Worm (Caenorhabditis elegans) whole organism, L2 larva: ENCODE results near the gene flp-1.

Experiments
- C34F6.9 ChIP-seq: fragments of 150-350 bp; optimal IDR thresholded peaks from 2 replicates; lab custom pipeline; 2014; ENCODE audit warnings: missing biosample characterization, missing genetic modification characterization
- F13H6.1 ChIP-seq: sonication (generic microtip); optimal IDR thresholded peaks from 2 replicates; lab custom pipeline; 2016; ENCODE audit warnings: missing genetic modification characterization, missing compliant biosample characterization
- R02D3.7 ChIP-seq: fragments of 150-350 bp; optimal IDR thresholded peaks from 2 replicates; lab custom pipeline; 2014; ENCODE audit warnings: missing biosample characterization, missing genetic modification characterization
- Y55F3AM.14 ChIP-seq: fragments of 200-800 bp; sonication (Bioruptor generic); optimal IDR thresholded peaks from 2 replicates; lab custom pipeline; 2018; ENCODE audit warnings: mild to moderate bottlenecking, missing genetic modification characterization, missing compliant biosample characterization
- alr-1 ChIP-seq: fragments of 150-350 bp; optimal IDR thresholded peaks from 2 replicates; lab custom pipeline; 2014; ENCODE audit warnings: missing biosample characterization, missing genetic modification characterization
- aly-2 ChIP-seq: fragments of 150-350 bp; optimal IDR thresholded peaks from 2 replicates; lab custom pipeline; 2014; ENCODE audit warnings: missing biosample characterization, missing genetic modification characterization
- blmp-1 ChIP-seq: sonication (generic microtip); optimal IDR thresholded peaks from 2 replicates; lab custom pipeline; 2017; ENCODE audit warnings: missing genetic modification characterization, mild to moderate bottlenecking, missing compliant biosample characterization, antibody characterized with exemption, moderate library complexity; ENCODE audit not compliant: insufficient read depth
- ceh-16 ChIP-seq: fragments of 150-350 bp; optimal IDR thresholded peaks from 2 replicates; lab custom pipeline; 2014; ENCODE audit warnings: missing biosample characterization, missing genetic modification characterization
- ceh-82 ChIP-seq: fragments of 150-350 bp; optimal IDR thresholded peaks from 2 replicates; lab custom pipeline; 2014; ENCODE audit warnings: missing biosample characterization, missing genetic modification characterization
- crh-2 ChIP-seq: sonication (generic microtip); optimal IDR thresholded peaks from 2 replicates; lab custom pipeline; 2017; ENCODE audit warnings: missing biosample characterization, missing genetic modification characterization
- dmd-4 ChIP-seq: sonication (generic microtip); optimal IDR thresholded peaks from 2 replicates; lab custom pipeline; 2017; ENCODE audit warnings: missing biosample characterization, missing genetic modification characterization
- egl-27 ChIP-seq: sonication (generic microtip); optimal IDR thresholded peaks from 3 replicates; lab custom pipeline; 2017; ENCODE audit warnings: missing biosample characterization, missing genetic modification reagents, missing genetic modification characterization
- elt-1 ChIP-seq: fragments of 150-350 bp; optimal IDR thresholded peaks from 2 replicates; lab custom pipeline; 2014; ENCODE audit warnings: missing biosample characterization, missing genetic modification characterization
- elt-3 ChIP-seq: sonication (generic microtip); optimal IDR thresholded peaks from 2 replicates; lab custom pipeline; 2017; ENCODE audit warnings: missing biosample characterization, missing genetic modification characterization
- fos-1 ChIP-seq: fragments of 150-350 bp; optimal IDR thresholded peaks from 2 replicates; lab custom pipeline; 2014; ENCODE audit warnings: missing biosample characterization, missing genetic modification characterization
- gmeb-1 ChIP-seq: fragments of 150-350 bp; optimal IDR thresholded peaks from 2 replicates; lab custom pipeline; 2014; ENCODE audit warnings: missing biosample characterization, missing genetic modification characterization
- lin-13 ChIP-seq: fragments of 150-350 bp; optimal IDR thresholded peaks from 2 replicates; lab custom pipeline; 2014; ENCODE audit warnings: missing biosample characterization, missing genetic modification reagents, missing genetic modification characterization
- lsy-2 ChIP-seq, 2 experiments: fragments of 150-350 bp in 1 of 2; sonication (generic microtip) in 1 of 2; optimal IDR thresholded peaks; 2 replicates each; lab custom pipeline; 2014 to 2017; ENCODE audit warnings: missing biosample characterization in 2 of 2, missing genetic modification characterization in 2 of 2
- mab-5 ChIP-seq: fragments of 150-350 bp; optimal IDR thresholded peaks from 2 replicates; lab custom pipeline; 2014; ENCODE audit warnings: missing biosample characterization, missing genetic modification characterization
- mbf-1 ChIP-seq: sonication (generic microtip); optimal IDR thresholded peaks from 2 replicates; lab custom pipeline; 2017; ENCODE audit warnings: missing biosample characterization, missing genetic modification characterization
- nhr-10 ChIP-seq: sonication (generic microtip); optimal IDR thresholded peaks from 2 replicates; lab custom pipeline; 2017; ENCODE audit warnings: missing biosample characterization, missing genetic modification characterization
- nhr-11 ChIP-seq: fragments of 150-350 bp; optimal IDR thresholded peaks from 2 replicates; lab custom pipeline; 2014; ENCODE audit warnings: missing biosample characterization, missing genetic modification characterization
- nhr-12 ChIP-seq: fragments of 150-350 bp; optimal IDR thresholded peaks from 2 replicates; lab custom pipeline; 2014; ENCODE audit warnings: missing biosample characterization, missing genetic modification characterization
- nhr-129 ChIP-seq: fragments of 150-350 bp; optimal IDR thresholded peaks from 2 replicates; lab custom pipeline; 2014; ENCODE audit warnings: missing biosample characterization, missing genetic modification characterization
- nhr-23 ChIP-seq: fragments of 150-350 bp; optimal IDR thresholded peaks from 2 replicates; lab custom pipeline; 2014; ENCODE audit warnings: missing biosample characterization, missing genetic modification reagents, missing genetic modification characterization
- nhr-237 ChIP-seq: fragments of 150-350 bp; optimal IDR thresholded peaks from 2 replicates; lab custom pipeline; 2014; ENCODE audit warnings: missing biosample characterization, missing genetic modification characterization
- nhr-25 ChIP-seq: fragments of 150-350 bp; sonication (generic microtip); optimal IDR thresholded peaks from 3 replicates; lab custom pipeline; 2014; ENCODE audit warnings: missing biosample characterization, missing genetic modification characterization
- nhr-6 ChIP-seq: fragments of 150-350 bp; optimal IDR thresholded peaks from 2 replicates; lab custom pipeline; 2014; ENCODE audit warnings: missing biosample characterization, missing genetic modification characterization
- nhr-77 ChIP-seq: fragments of 150-350 bp; optimal IDR thresholded peaks from 2 replicates; lab custom pipeline; 2014; ENCODE audit warnings: missing biosample characterization, missing genetic modification characterization
- peb-1 ChIP-seq: fragments of 150-350 bp; optimal IDR thresholded peaks from 2 replicates; lab custom pipeline; 2014; ENCODE audit warnings: missing biosample characterization, missing genetic modification characterization
- sem-4 ChIP-seq: fragments of 150-350 bp; optimal IDR thresholded peaks from 2 replicates; lab custom pipeline; 2014; ENCODE audit warnings: missing biosample characterization, missing genetic modification reagents, missing genetic modification characterization
- skn-1 ChIP-seq: sonication (generic microtip); optimal IDR thresholded peaks from 2 replicates; lab custom pipeline; 2017; ENCODE audit warnings: missing biosample characterization, missing genetic modification characterization
- sma-3 ChIP-seq: sonication (generic microtip); optimal IDR thresholded peaks from 2 replicates; lab custom pipeline; 2016; ENCODE audit warnings: missing genetic modification reagents, missing genetic modification characterization, missing compliant biosample characterization
- sma-9 ChIP-seq, 2 experiments: fragments of 150-350 bp in 1 of 2; sonication (generic microtip) in 1 of 2; optimal IDR thresholded peaks; 2 replicates each; lab custom pipeline; 2014 to 2016; ENCODE audit warnings: missing genetic modification characterization in 2 of 2, mild to moderate bottlenecking in 1 of 2, missing biosample characterization in 1 of 2, missing compliant biosample characterization in 1 of 2, missing genetic modification reagents in 1 of 2, moderate library complexity in 1 of 2
- snpc-4 ChIP-seq: fragments of 150-350 bp; optimal IDR thresholded peaks from 2 replicates; lab custom pipeline; 2014; ENCODE audit warnings: missing biosample characterization, missing genetic modification characterization
- unc-39 ChIP-seq: fragments of 150-350 bp; optimal IDR thresholded peaks from 2 replicates; lab custom pipeline; 2014; ENCODE audit warnings: missing biosample characterization, missing genetic modification characterization
- unc-55 ChIP-seq: fragments of 150-350 bp; sonication (generic microtip); optimal IDR thresholded peaks from 3 replicates; lab custom pipeline; 2014; ENCODE audit warnings: missing biosample characterization, missing genetic modification reagents, missing genetic modification characterization
- unc-62 ChIP-seq: fragments of 150-350 bp; optimal IDR thresholded peaks from 2 replicates; lab custom pipeline; 2014; ENCODE audit warnings: missing biosample characterization, missing genetic modification reagents, missing genetic modification characterization
- zag-1 ChIP-seq: fragments of 150-350 bp; optimal IDR thresholded peaks from 2 replicates; lab custom pipeline; 2014; ENCODE audit warnings: missing biosample characterization, missing genetic modification characterization
- ztf-1 ChIP-seq: fragments of 200-800 bp; sonication (Bioruptor generic); conservative IDR thresholded peaks from 2 replicates; pipeline ENCODE4 v1.3.6; 2022; ENCODE audit warnings: missing genetic modification characterization, missing compliant biosample characterization
- ztf-11 ChIP-seq: sonication (generic microtip); optimal IDR thresholded peaks from 2 replicates; lab custom pipeline; 2017; ENCODE audit warnings: missing biosample characterization, missing genetic modification characterization
- ztf-4 ChIP-seq: fragments of 150-350 bp; optimal IDR thresholded peaks from 2 replicates; lab custom pipeline; 2014; ENCODE audit warnings: missing biosample characterization, missing genetic modification characterization

Gene flp-1

ce11 chrIV:9135377-9135776, 9.1 kb upstream of the flp-1 start, which contains the start of gene delm-1:
Gene delm-1, minus strand, starts transcription at chrIV:9135477.
- TF ChIP-seq ceh-16 (tag; lab: Kevin White, UChicago), result no peak
- TF ChIP-seq mab-5 (tag; lab: Kevin White, UChicago), result no peak
- TF ChIP-seq Y55F3AM.14 (GFP tag; lab: Kevin White, UChicago), result no peak
- no peak for TF ChIP-seq elt-3 (tag; lab: Kevin White, UChicago)
- TF ChIP-seq ceh-82 (tag; lab: Kevin White, UChicago), result no peak
- no peak for TF ChIP-seq ztf-4 (tag; lab: Kevin White, UChicago)
- TF ChIP-seq lin-13 (GFP tag; lab: Kevin White, UChicago), result no peak
- TF ChIP-seq zag-1 (tag; lab: Kevin White, UChicago), result no peak
- no peak for TF ChIP-seq R02D3.7 (tag; lab: Kevin White, UChicago)
- TF ChIP-seq dmd-4 (tag; lab: Kevin White, UChicago), result no peak
- TF ChIP-seq F13H6.1 (tag; lab: Kevin White, UChicago), result no peak
- TF ChIP-seq C34F6.9 (tag; lab: Kevin White, UChicago), result no peak
- no peak for TF ChIP-seq unc-55
- no peak for TF ChIP-seq aly-2 (tag; lab: Kevin White, UChicago)
- no peak for TF ChIP-seq crh-2 (tag; lab: Kevin White, UChicago)
- TF ChIP-seq unc-62 (GFP tag; lab: Kevin White, UChicago), result no peak
- TF ChIP-seq nhr-11 (tag; lab: Kevin White, UChicago), result no peak
- no peak for TF ChIP-seq gmeb-1
- TF ChIP-seq nhr-237 (tag; lab: Kevin White, UChicago), result no peak
- TF ChIP-seq, all 48 proteins: peak for 0

ce11 chrIV:9140172-9140805, 4.2 kb upstream of the flp-1 start:
- TF ChIP-seq lin-13 (GFP tag; lab: Kevin White, UChicago), result no peak
- no peak for TF ChIP-seq ceh-82 (tag; lab: Kevin White, UChicago)
- TF ChIP-seq nhr-12, result no peak
- TF ChIP-seq fos-1, result no peak
- TF ChIP-seq nhr-23, result no peak
- TF ChIP-seq zag-1 (tag; lab: Kevin White, UChicago), result no peak
- TF ChIP-seq nhr-11 (tag; lab: Kevin White, UChicago), result no peak
- no peak for TF ChIP-seq sem-4 (tag; lab: Kevin White, UChicago)

DNA sequence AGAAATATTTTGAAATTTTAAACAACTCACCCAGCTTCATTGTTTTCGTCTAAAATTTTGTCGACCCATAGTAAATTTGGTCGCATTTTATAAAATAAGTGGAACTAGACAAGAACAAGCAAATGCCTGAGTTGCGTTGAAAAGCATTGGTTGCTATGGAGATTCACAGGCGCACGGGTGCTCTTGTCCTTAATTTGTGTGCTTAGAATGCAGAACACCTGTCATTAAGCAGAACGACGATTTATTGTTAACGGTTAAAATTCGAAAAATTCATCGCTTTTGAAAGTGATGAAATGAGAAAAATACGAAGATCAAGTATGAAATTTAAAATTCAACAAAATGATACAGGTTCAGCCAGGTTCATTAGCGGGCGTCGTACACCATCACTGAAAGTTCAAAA, 1.6 kb downstream of the flp-1 start, which contains the start of gene daf-10:
Gene daf-10 (minus strand): TSS at position 101 of the 400 bp plus-strand sequence.
- no peak for TF ChIP-seq crh-2 (tag; lab: Kevin White, UChicago)
- TF ChIP-seq aly-2 (tag; lab: Kevin White, UChicago), result no peak
- no peak for TF ChIP-seq nhr-10
- TF ChIP-seq peb-1 (tag; lab: Kevin White, UChicago), result no peak
- no peak for TF ChIP-seq fos-1
- no peak for TF ChIP-seq unc-55
- no peak for TF ChIP-seq blmp-1 (tag; lab: Kevin White, UChicago)
- no peak for TF ChIP-seq sma-9 (GFP tag; optimal IDR thresholded peaks at IDR 0.05; lab: Kevin White, UChicago)
- TF ChIP-seq sma-9 (tag; optimal IDR thresholded peaks at IDR 0.05; lab: Kevin White, UChicago), result no peak
- TF ChIP-seq alr-1 (tag; lab: Kevin White, UChicago), result no peak
- no peak for TF ChIP-seq mbf-1 (tag; lab: Kevin White, UChicago)
- TF ChIP-seq nhr-6, result no peak
- TF ChIP-seq nhr-77, result no peak
- TF ChIP-seq, all 48 proteins: peak for 0

DNA sequence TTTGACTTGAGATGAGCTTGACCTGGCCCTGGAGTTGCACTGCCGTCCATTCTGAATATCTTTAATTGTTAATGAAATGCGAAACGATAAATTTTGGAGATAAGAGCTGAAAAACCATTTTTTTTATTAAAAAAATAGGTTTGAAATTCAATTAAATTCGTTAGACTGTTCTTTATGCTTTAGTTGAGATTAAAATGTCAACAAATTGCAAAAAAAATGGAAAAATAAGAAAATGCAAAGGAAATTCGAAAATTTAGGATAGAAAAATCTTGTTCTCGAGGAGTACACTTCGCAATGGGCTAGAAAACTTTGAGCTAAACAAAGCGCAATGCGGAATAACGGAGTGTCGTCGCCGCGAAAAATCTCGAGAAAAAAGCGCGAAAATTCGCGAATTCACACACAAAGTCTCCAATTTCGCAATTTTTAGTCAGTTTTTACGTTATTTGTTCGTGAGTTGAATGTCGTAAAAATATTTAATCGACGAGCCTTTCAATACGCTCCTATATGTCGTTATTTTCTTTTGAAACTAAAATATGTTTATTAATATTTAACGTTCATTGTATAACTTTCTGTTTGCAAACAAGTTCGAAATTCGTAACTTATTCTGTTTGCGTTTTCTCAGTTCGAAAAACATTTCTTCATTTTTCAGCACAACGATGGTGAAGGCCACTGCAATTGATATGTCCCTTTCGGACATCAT, 2.5 kb downstream of the flp-1 start, which contains the start of the genes rpb-12 and aly-2:
Gene rpb-12 (minus strand): TSS at position 51 of the 700 bp plus-strand sequence.
Gene aly-2 (plus strand): TSS at position 650 of the 700 bp plus-strand sequence.
- TF ChIP-seq alr-1 (tag; lab: Kevin White, UChicago) (no peak), ztf-4 (tag; lab: Kevin White, UChicago) (no peak), lsy-2 (tag; optimal IDR thresholded peaks at IDR 0.05; lab: Kevin White, UChicago) (peak; percentile 35 to 73), unc-39 (no peak), ztf-11 (tag; lab: Kevin White, UChicago) (no peak), nhr-129 (tag; lab: Kevin White, UChicago) (peak; percentile 62), snpc-4 (tag; lab: Kevin White, UChicago) (peak; percentile 28), unc-62 (GFP tag; lab: Kevin White, UChicago) (no peak), dmd-4 (tag; lab: Kevin White, UChicago) (no peak), nhr-10 (no peak), ceh-82 (tag; lab: Kevin White, UChicago) (no peak), nhr-25 (no peak), unc-55 (peak; percentile 85), skn-1 (tag; lab: Kevin White, UChicago) (no peak), egl-27 (peak; percentile 11), blmp-1 (tag; lab: Kevin White, UChicago) (no peak), ztf-1 (no peak), nhr-6 (peak; percentile 45), aly-2 (tag; lab: Kevin White, UChicago) (no peak), sma-3 (GFP tag; lab: Kevin White, UChicago) (peak; percentile 9), F13H6.1 (tag; lab: Kevin White, UChicago) (no peak), ceh-16 (tag; lab: Kevin White, UChicago) (no peak), nhr-23 (no peak), sem-4 (tag; lab: Kevin White, UChicago) (peak; percentile 39), gmeb-1 (peak; percentile 60), sma-9 (GFP tag; optimal IDR thresholded peaks at IDR 0.05; lab: Kevin White, UChicago) (no peak), sma-9 (tag; optimal IDR thresholded peaks at IDR 0.05; lab: Kevin White, UChicago) (no peak), lin-13 (GFP tag; lab: Kevin White, UChicago) (peak; percentile 57), crh-2 (tag; lab: Kevin White, UChicago) (peak; percentile 65), elt-1 (tag; lab: Kevin White, UChicago) (no peak)
